Fruit fly (Drosophila melanogaster) whole organism, embryonic: ENCODE results near the gene CG15196.
A peak's percentile ranks its signal among the peaks of the same experiment; 100 is the strongest.

ENCODE experiments used
- B-H2 ChIP-seq: fragments of 200-800 bp; sonication (Bioruptor generic); optimal IDR thresholded peaks from 2 replicates; lab custom pipeline; 2018; ENCODE audit warnings: missing biosample characterization, mild to moderate bottlenecking, missing genetic modification characterization
- CG11093 ChIP-seq: fragments of 200-800 bp; sonication (Bioruptor generic); IDR thresholded peaks from 3 replicates; pipeline ENCODE4 v1.3.6; 2022; ENCODE audit warnings: missing biosample characterization, missing genetic modification characterization
- CG11456 ChIP-seq: fragments of 200-800 bp; sonication (Bioruptor generic); IDR thresholded peaks from 3 replicates; pipeline ENCODE4 v1.3.6; 2022; ENCODE audit warnings: missing biosample characterization, missing genetic modification characterization
- CG11723 ChIP-seq: fragments of 200-800 bp; sonication (Bioruptor generic); optimal IDR thresholded peaks from 2 replicates; lab custom pipeline; 2017; ENCODE audit warnings: missing biosample characterization, mild to moderate bottlenecking, missing genetic modification characterization
- CG12071 ChIP-seq: fragments of 200-800 bp; sonication (Bioruptor generic); optimal IDR thresholded peaks from 3 replicates; lab custom pipeline; 2018; ENCODE audit warnings: missing biosample characterization, mild to moderate bottlenecking, missing genetic modification characterization
- CG15011 ChIP-seq: fragments of 200-800 bp; sonication (Bioruptor generic); optimal IDR thresholded peaks from 3 replicates; lab custom pipeline; 2018; ENCODE audit warnings: missing biosample characterization, mild to moderate bottlenecking, missing genetic modification characterization
- CG1602 ChIP-seq: fragments of 200-800 bp; sonication (Bioruptor generic); optimal IDR thresholded peaks from 3 replicates; lab custom pipeline; 2016; ENCODE audit warnings: missing biosample characterization, missing genetic modification characterization
- CG16863 ChIP-seq: fragments of 200-800 bp; sonication (Bioruptor generic); optimal IDR thresholded peaks from 3 replicates; lab custom pipeline; 2016; ENCODE audit warnings: missing biosample characterization, missing genetic modification characterization
- CG17802 ChIP-seq: fragments of 200-800 bp; sonication (Bioruptor generic); optimal IDR thresholded peaks from 2 replicates; lab custom pipeline; 2018; ENCODE audit warnings: missing biosample characterization, mild to moderate bottlenecking, missing genetic modification characterization, moderate library complexity
- CG31224 ChIP-seq: fragments of 200-800 bp; sonication (Bioruptor generic); IDR thresholded peaks from 2 replicates; pipeline ENCODE4 v1.3.6; 2022; ENCODE audit warnings: missing biosample characterization, missing genetic modification characterization
- CG32767 ChIP-seq: fragments of 200-800 bp; sonication (Bioruptor generic); IDR thresholded peaks from 2 replicates; pipeline ENCODE4 v1.3.6; 2022; ENCODE audit warnings: missing biosample characterization, missing genetic modification characterization
- CG3847 ChIP-seq: fragments of 200-800 bp; sonication (Bioruptor generic); IDR thresholded peaks from 2 replicates; pipeline ENCODE4 v1.3.6; 2022; ENCODE audit warnings: missing biosample characterization, missing genetic modification characterization
- CG5180 ChIP-seq: fragments of 200-800 bp; sonication (Bioruptor generic); optimal IDR thresholded peaks from 3 replicates; lab custom pipeline; 2017; ENCODE audit warnings: missing biosample characterization, missing genetic modification characterization, mild to moderate bottlenecking, moderate library complexity, missing genetic modification reagents
- CG6765 ChIP-seq: fragments of 200-800 bp; sonication (Bioruptor generic); optimal IDR thresholded peaks from 3 replicates; lab custom pipeline; 2017; ENCODE audit warnings: missing biosample characterization, mild to moderate bottlenecking, missing genetic modification characterization
- CG7556 ChIP-seq: fragments of 200-800 bp; sonication (Bioruptor generic); optimal IDR thresholded peaks from 2 replicates; lab custom pipeline; 2017; ENCODE audit warnings: missing biosample characterization, mild to moderate bottlenecking, missing genetic modification characterization
- CG7839 ChIP-seq: fragments of 200-800 bp; sonication (Bioruptor generic); optimal IDR thresholded peaks from 3 replicates; lab custom pipeline; 2018; ENCODE audit warnings: missing biosample characterization, mild to moderate bottlenecking, missing genetic modification characterization, moderate library complexity
- CG9727 ChIP-seq: fragments of 200-800 bp; sonication (Bioruptor generic); optimal IDR thresholded peaks from 3 replicates; lab custom pipeline; 2017; ENCODE audit warnings: missing biosample characterization, mild to moderate bottlenecking, missing genetic modification characterization
- Dref ChIP-seq: fragments of 200-800 bp; sonication (Bioruptor generic); IDR thresholded peaks from 2 replicates; pipeline ENCODE4 v1.3.6; 2022; ENCODE audit warnings: missing biosample characterization, missing genetic modification characterization
- Gsc ChIP-seq: fragments of 200-800 bp; sonication (Bioruptor generic); IDR thresholded peaks from 2 replicates; pipeline ENCODE4 v1.3.6; 2022; ENCODE audit warnings: missing biosample characterization, missing genetic modification characterization
- Hr39 ChIP-seq: fragments of >200 bp; optimal IDR thresholded peaks from 2 replicates; lab custom pipeline; 2017
- Hsf ChIP-seq: fragments of 200-800 bp; sonication (Bioruptor generic); optimal IDR thresholded peaks from 3 replicates; lab custom pipeline; 2016; ENCODE audit warnings: missing biosample characterization, missing genetic modification characterization
- Jarid2 ChIP-seq: fragments of 200-800 bp; sonication (Bioruptor generic); optimal IDR thresholded peaks from 3 replicates; lab custom pipeline; 2017; ENCODE audit warnings: mild to moderate bottlenecking, missing biosample characterization, missing genetic modification reagents, missing genetic modification characterization
- Mad ChIP-seq: fragments of 200-800 bp; sonication (Bioruptor generic); optimal IDR thresholded peaks from 2 replicates; lab custom pipeline; 2016; ENCODE audit warnings: missing biosample characterization, missing genetic modification characterization
- Oli ChIP-seq: fragments of 200-800 bp; sonication (Bioruptor generic); optimal IDR thresholded peaks from 2 replicates; lab custom pipeline; 2018; ENCODE audit warnings: missing biosample characterization, mild to moderate bottlenecking, missing genetic modification characterization, moderate library complexity
- Vsx1 ChIP-seq: fragments of 200-800 bp; sonication (Bioruptor generic); optimal IDR thresholded peaks from 2 replicates; lab custom pipeline; 2017; ENCODE audit warnings: missing biosample characterization, mild to moderate bottlenecking, missing genetic modification characterization, missing genetic modification reagents
- ash1 ChIP-seq: fragments of 200-800 bp; sonication (Bioruptor generic); optimal IDR thresholded peaks from 2 replicates; lab custom pipeline; 2018; ENCODE audit warnings: missing biosample characterization, mild to moderate bottlenecking, missing genetic modification characterization
- chm ChIP-seq: fragments of 200-800 bp; sonication (Bioruptor generic); IDR thresholded peaks from 2 replicates; pipeline ENCODE4 v1.3.6; 2022; ENCODE audit warnings: missing biosample characterization, missing genetic modification characterization
- chn ChIP-seq: fragments of 200-800 bp; sonication (Bioruptor generic); optimal IDR thresholded peaks from 2 replicates; lab custom pipeline; 2016; ENCODE audit warnings: missing biosample characterization, missing genetic modification characterization
- ci ChIP-seq: fragments of 200-800 bp; sonication (Bioruptor generic); IDR thresholded peaks from 3 replicates; pipeline ENCODE4 v1.3.6; 2022; ENCODE audit warnings: missing biosample characterization, missing genetic modification characterization
- da ChIP-seq: fragments of 200-800 bp; sonication (Bioruptor generic); optimal IDR thresholded peaks from 2 replicates; lab custom pipeline; 2016; ENCODE audit warnings: missing biosample characterization, missing genetic modification characterization
- fd3F ChIP-seq: fragments of 200-800 bp; sonication (Bioruptor generic); optimal IDR thresholded peaks from 2 replicates; lab custom pipeline; 2018; ENCODE audit warnings: missing biosample characterization, mild to moderate bottlenecking, missing genetic modification characterization, moderate library complexity
- ftz-f1 ChIP-seq: fragments of 200-800 bp; sonication (Bioruptor generic); optimal IDR thresholded peaks from 2 replicates; lab custom pipeline; 2016; ENCODE audit warnings: missing biosample characterization, missing genetic modification characterization
- gro ChIP-seq: fragments of 200-800 bp; sonication (Bioruptor generic); optimal IDR thresholded peaks from 2 replicates; lab custom pipeline; 2016; ENCODE audit warnings: missing biosample characterization, missing genetic modification characterization
- gsb ChIP-seq: fragments of 200-800 bp; sonication (Bioruptor generic); IDR thresholded peaks from 2 replicates; pipeline ENCODE4 v1.3.6; 2022; ENCODE audit warnings: missing biosample characterization, missing genetic modification characterization
- hbn ChIP-seq: fragments of 200-800 bp; sonication (Bioruptor generic); IDR thresholded peaks from 2 replicates; pipeline ENCODE4 v1.3.6; 2022; ENCODE audit warnings: missing biosample characterization, missing genetic modification characterization; ENCODE audit not compliant: partially characterized antibody
- jigr1 ChIP-seq: fragments of 200-800 bp; sonication (Bioruptor generic); IDR thresholded peaks from 3 replicates; pipeline ENCODE4 v1.3.6; 2022; ENCODE audit warnings: missing biosample characterization, missing genetic modification characterization
- kni ChIP-seq: fragments of 200-800 bp; sonication (Bioruptor generic); optimal IDR thresholded peaks from 3 replicates; lab custom pipeline; 2017; ENCODE audit warnings: mild to moderate bottlenecking, missing biosample characterization, missing genetic modification reagents, missing genetic modification characterization
- nerfin-2 ChIP-seq: fragments of 200-800 bp; sonication (Bioruptor generic); IDR thresholded peaks from 2 replicates; pipeline ENCODE4 v1.3.6; 2022; ENCODE audit warnings: missing biosample characterization, missing genetic modification characterization; ENCODE audit not compliant: partially characterized antibody
- onecut ChIP-seq: fragments of 200-800 bp; sonication (Bioruptor generic); IDR thresholded peaks from 2 replicates; pipeline ENCODE4 v1.3.6; 2022; ENCODE audit warnings: missing biosample characterization, missing genetic modification characterization
- pita ChIP-seq: fragments of 200-800 bp; sonication (Bioruptor generic); optimal IDR thresholded peaks from 2 replicates; lab custom pipeline; 2017; ENCODE audit warnings: missing biosample characterization, mild to moderate bottlenecking, missing genetic modification characterization
- sd ChIP-seq: fragments of 200-800 bp; sonication (Bioruptor generic); optimal IDR thresholded peaks from 3 replicates; lab custom pipeline; 2018; ENCODE audit warnings: missing biosample characterization, mild to moderate bottlenecking, missing genetic modification characterization, moderate library complexity
- shn ChIP-seq: fragments of 200-800 bp; sonication (Bioruptor generic); optimal IDR thresholded peaks from 3 replicates; lab custom pipeline; 2016; ENCODE audit warnings: missing biosample characterization, missing genetic modification characterization
- sna ChIP-seq: fragments of 200-800 bp; sonication (Bioruptor generic); IDR thresholded peaks from 2 replicates; pipeline ENCODE4 v1.3.6; 2022; ENCODE audit warnings: missing biosample characterization, missing genetic modification characterization; ENCODE audit not compliant: partially characterized antibody
- sqz ChIP-seq: fragments of 200-800 bp; sonication (Bioruptor generic); optimal IDR thresholded peaks from 3 replicates; lab custom pipeline; 2018; ENCODE audit warnings: missing biosample characterization, mild to moderate bottlenecking, missing genetic modification characterization
- ssp ChIP-seq: fragments of 200-800 bp; sonication (Bioruptor generic); IDR thresholded peaks from 2 replicates; pipeline ENCODE4 v1.3.6; 2022; ENCODE audit warnings: missing biosample characterization, missing genetic modification characterization
- stwl ChIP-seq: fragments of 200-800 bp; sonication (Bioruptor generic); optimal IDR thresholded peaks from 3 replicates; lab custom pipeline; 2018; ENCODE audit warnings: missing biosample characterization, mild to moderate bottlenecking, missing genetic modification characterization, moderate library complexity
- sug ChIP-seq: fragments of 200-800 bp; optimal IDR thresholded peaks from 2 replicates; lab custom pipeline; 2019; ENCODE audit warnings: missing biosample characterization, mild to moderate bottlenecking, missing genetic modification characterization, moderate library complexity
- tin ChIP-seq: fragments of 200-800 bp; sonication (Bioruptor generic); optimal IDR thresholded peaks from 3 replicates; lab custom pipeline; 2016; ENCODE audit warnings: missing biosample characterization, missing genetic modification characterization
- tio ChIP-seq: fragments of 200-800 bp; sonication (Bioruptor generic); optimal IDR thresholded peaks from 2 replicates; lab custom pipeline; 2017; ENCODE audit warnings: missing biosample characterization, missing genetic modification characterization, inconsistent platforms
- tna ChIP-seq: fragments of 200-800 bp; sonication (Bioruptor generic); IDR thresholded peaks from 2 replicates; pipeline ENCODE4 v1.3.6; 2022; ENCODE audit warnings: missing biosample characterization, missing genetic modification characterization; ENCODE audit not compliant: partially characterized antibody
- ttk ChIP-seq: fragments of 200-800 bp; sonication (Bioruptor generic); IDR thresholded peaks from 2 replicates; pipeline ENCODE4 v2.1.2; 2022; ENCODE audit warnings: missing biosample characterization, missing genetic modification characterization

CG15196 gene

dm6 chrX:11451027-11451572, 41.4 kb downstream of the CG15196 start (continued):
- TF ChIP-seq tio (GFP tag; lab: Kevin White, UChicago) (peak; percentile 31), CG12071 (GFP tag; lab: Kevin White, UChicago) (peak; percentile 49), pita (no peak), CG7839 (tag; lab: Kevin White, UChicago) (peak; percentile 60), CG5180 (GFP tag; lab: Kevin White, UChicago) (peak; percentile 25), ftz-f1 (GFP tag; lab: Kevin White, UChicago) (no peak), Hsf (GFP tag; lab: Kevin White, UChicago) (peak; percentile 27), Vsx1 (GFP tag; lab: Kevin White, UChicago) (no peak), ash1 (GFP tag; lab: Kevin White, UChicago) (no peak), hbn (no peak), CG17802 (tag; lab: Kevin White, UChicago) (no peak), CG15011 (no peak), Mad (no peak), CG16863 (GFP tag; lab: Kevin White, UChicago) (no peak), ttk (no peak), jigr1 (GFP tag; lab: Robert Waterston, UW) (no peak), CG9727 (GFP tag; lab: Kevin White, UChicago) (no peak), shn (GFP tag; lab: Kevin White, UChicago) (no peak), stwl (tag; lab: Kevin White, UChicago) (no peak), CG11456 (GFP tag; lab: Robert Waterston, UW) (peak; percentile 56; the same call in 2 of the 3 replicates), gsb (peak; percentile 36; the same call in 1 of the 2 replicates), sug (tag; lab: Kevin White, UChicago) (peak; percentile 24), Hr39 (no peak), chm (0 out of 2 replicates have a peak, but pooled peaks have one; percentile 31), CG11723 (peak; percentile 20), ssp (no peak), chn (GFP tag; lab: Kevin White, UChicago) (no peak), nerfin-2 (no peak), CG31224 (GFP tag; lab: Robert Waterston, UW) (peak; percentile 41; the same call in 1 of the 2 replicates), CG1602 (GFP tag; lab: Kevin White, UChicago) (peak; percentile 25), onecut (GFP tag; lab: Robert Waterston, UW) (peak; percentile 45), CG3847 (GFP tag; lab: Robert Waterston, UW) (peak; percentile 42; the same call in 1 of the 2 replicates), B-H2 (no peak), ci (GFP tag; lab: Robert Waterston, UW) (peak; percentile 66), CG11093 (GFP tag; lab: Robert Waterston, UW) (no peak), tin (GFP tag; lab: Kevin White, UChicago) (peak; percentile 21), tna (no peak), Jarid2 (GFP tag; lab: Kevin White, UChicago) (peak; percentile 10), CG7556 (GFP tag; lab: Kevin White, UChicago) (no peak), gro (GFP tag; lab: Kevin White, UChicago) (no peak), Dref (GFP tag; lab: Robert Waterston, UW) (no peak), fd3F (peak; percentile 46), CG6765 (no peak), sna (GFP tag; lab: Robert Waterston, UW) (no peak), da (GFP tag; lab: Kevin White, UChicago) (no peak), CG32767 (no peak), sqz (GFP tag; lab: Kevin White, UChicago) (no peak), sd (tag; lab: Kevin White, UChicago) (peak; percentile 83), Gsc (GFP tag; lab: Robert Waterston, UW) (no peak), kni (GFP tag; lab: Kevin White, UChicago) (no peak), Oli (peak; percentile 53)
